Worm (Caenorhabditis elegans) whole organism, L4 larva: ENCODE data around the gene pqn-16.

Experiments
- F26F4.8 ChIP-seq: fragments of 200-800 bp; sonication (Bioruptor generic); conservative IDR thresholded peaks from 2 replicates; pipeline ENCODE4 v1.3.6; 2022; ENCODE audit warnings: missing genetic modification characterization, missing compliant biosample characterization
- F44E2.7 ChIP-seq: fragments of 200-800 bp; sonication (Bioruptor generic); IDR thresholded peaks from 2 replicates; pipeline ENCODE4 v2.1.2; 2022; ENCODE audit warnings: missing genetic modification characterization, missing compliant biosample characterization
- T26A8.4 ChIP-seq: fragments of 200-800 bp; sonication (Bioruptor generic); IDR thresholded peaks from 2 replicates; pipeline ENCODE4 v1.3.6; 2022; ENCODE audit warnings: missing genetic modification characterization, missing compliant biosample characterization
- Y5F2A.4 ChIP-seq: fragments of 200-800 bp; sonication (Bioruptor generic); optimal IDR thresholded peaks from 2 replicates; lab custom pipeline; 2018; ENCODE audit warnings: mild to moderate bottlenecking, missing genetic modification characterization, missing compliant biosample characterization
- Y75B8A.6 ChIP-seq: fragments of 200-800 bp; sonication (Bioruptor generic); IDR thresholded peaks from 2 replicates; pipeline ENCODE4 v1.3.6; 2022; ENCODE audit warnings: missing genetic modification reagents, missing genetic modification characterization, missing compliant biosample characterization
- ZK546.5 ChIP-seq, 2 experiments: sonication (generic microtip); optimal IDR thresholded peaks; 2 replicates each; lab custom pipeline; 2017; ENCODE audit warnings: missing biosample characterization in 2 of 2, missing genetic modification characterization in 2 of 2
- aha-1 ChIP-seq: fragments of 150-350 bp; peaks from one replicate; lab custom pipeline; 2014; ENCODE audit warnings: missing biosample characterization, missing genetic modification characterization
- ama-1 ChIP-seq: fragments of 150-350 bp; optimal IDR thresholded peaks from 2 replicates; lab custom pipeline; 2014; ENCODE audit warnings: inconsistent platforms, mixed read lengths
- arid-1 ChIP-seq: fragments of 200-800 bp; sonication (Bioruptor generic); conservative IDR thresholded peaks from 2 replicates; pipeline ENCODE4 v1.3.6; 2022; ENCODE audit warnings: missing genetic modification reagents, missing genetic modification characterization, missing compliant biosample characterization
- ceh-32 ChIP-seq: sonication (generic microtip); optimal IDR thresholded peaks from 2 replicates; lab custom pipeline; 2016; ENCODE audit warnings: mild to moderate bottlenecking, missing genetic modification characterization, missing compliant biosample characterization; ENCODE audit not compliant: poor library complexity
- daf-12 ChIP-seq: fragments of 150-350 bp; optimal IDR thresholded peaks from 2 replicates; lab custom pipeline; 2014; ENCODE audit warnings: missing biosample characterization, missing genetic modification reagents, missing genetic modification characterization
- daf-19 ChIP-seq: fragments of 200-800 bp; sonication (Bioruptor generic); conservative IDR thresholded peaks from 2 replicates; pipeline ENCODE4 v1.3.6; 2022; ENCODE audit warnings: missing genetic modification characterization, missing compliant biosample characterization
- dve-1 ChIP-seq: sonication (generic microtip); optimal IDR thresholded peaks from 2 replicates; lab custom pipeline; 2017; ENCODE audit warnings: antibody characterized with exemption, mild to moderate bottlenecking, missing genetic modification characterization, missing compliant biosample characterization; ENCODE audit not compliant: insufficient read depth
- egl-43 ChIP-seq: fragments of 200-800 bp; sonication (Bioruptor generic); IDR thresholded peaks from 2 replicates; pipeline ENCODE4 v1.3.6; 2022; ENCODE audit warnings: missing genetic modification reagents, missing genetic modification characterization, missing compliant biosample characterization
- fkh-10 ChIP-seq: fragments of 150-350 bp; optimal IDR thresholded peaks from 2 replicates; lab custom pipeline; 2014; ENCODE audit warnings: missing biosample characterization, missing genetic modification reagents, missing genetic modification characterization
- gei-8 ChIP-seq: fragments of 200-800 bp; sonication (Bioruptor generic); optimal IDR thresholded peaks from 2 replicates; lab custom pipeline; 2018; ENCODE audit warnings: mild to moderate bottlenecking, missing genetic modification characterization, missing compliant biosample characterization
- hlh-11 ChIP-seq: fragments of 200-800 bp; sonication (Bioruptor generic); optimal IDR thresholded peaks from 2 replicates; lab custom pipeline; 2018; ENCODE audit warnings: mild to moderate bottlenecking, missing genetic modification characterization, missing compliant biosample characterization
- lsy-2 ChIP-seq, 2 experiments: fragments of 150-350 bp in 1 of 2; sonication (generic microtip) in 1 of 2; optimal IDR thresholded peaks; 2 replicates each; lab custom pipeline; 2014 to 2017; ENCODE audit warnings: missing biosample characterization in 2 of 2, missing genetic modification characterization in 2 of 2
- mep-1 ChIP-seq: fragments of 150-350 bp; sonication (generic microtip); optimal IDR thresholded peaks from 3 replicates; lab custom pipeline; 2014; ENCODE audit warnings: missing biosample characterization, missing genetic modification characterization
- mes-2 ChIP-seq: sonication (generic microtip); optimal IDR thresholded peaks from 2 replicates; lab custom pipeline; 2016; ENCODE audit warnings: missing genotype, mild to moderate bottlenecking, missing genetic modification characterization, missing compliant biosample characterization; ENCODE audit not compliant: poor library complexity, severe bottlenecking
- mxl-2 ChIP-seq: fragments of 200-800 bp; sonication (Bioruptor generic); conservative IDR thresholded peaks from 2 replicates; pipeline ENCODE4 v1.3.6; 2022; ENCODE audit warnings: missing genetic modification reagents, missing genetic modification characterization, missing compliant biosample characterization
- nhr-102 ChIP-seq: sonication (generic microtip); optimal IDR thresholded peaks from 2 replicates; lab custom pipeline; 2016; ENCODE audit warnings: mild to moderate bottlenecking, missing genetic modification characterization, moderate library complexity, missing compliant biosample characterization
- nhr-25 ChIP-seq: sonication (generic microtip); optimal IDR thresholded peaks from 2 replicates; lab custom pipeline; 2017; ENCODE audit warnings: missing genetic modification characterization, mild to moderate bottlenecking, missing compliant biosample characterization, antibody characterized with exemption, moderate library complexity, borderline replicate concordance; ENCODE audit not compliant: insufficient read depth
- nhr-28 ChIP-seq: fragments of 150-350 bp; optimal IDR thresholded peaks from 2 replicates; lab custom pipeline; 2014; ENCODE audit warnings: missing biosample characterization, missing genetic modification characterization
- nhr-42 ChIP-seq: fragments of 200-800 bp; sonication (Bioruptor generic); IDR thresholded peaks from 2 replicates; pipeline ENCODE4 v1.3.6; 2022; ENCODE audit warnings: missing genetic modification characterization, missing compliant biosample characterization
- nhr-6 ChIP-seq: fragments of 150-350 bp; optimal IDR thresholded peaks from 2 replicates; lab custom pipeline; 2014; ENCODE audit warnings: missing biosample characterization, missing genetic modification characterization
- pha-4 ChIP-seq, 2 experiments: fragments of 150-350 bp in 1 of 2; fragments of 200-800 bp in 1 of 2; sonication (Bioruptor generic) in 1 of 2; IDR thresholded peaks in 1 of 2; optimal IDR thresholded peaks in 1 of 2; 2 replicates each; pipeline versions ENCODE4 v1.3.6 to Lab custom; 2014 to 2022; ENCODE audit warnings: missing genetic modification characterization in 2 of 2, missing genetic modification reagents in 2 of 2, missing biosample characterization in 1 of 2, missing compliant biosample characterization in 1 of 2
- php-3 ChIP-seq: fragments of 200-800 bp; sonication (Bioruptor generic); IDR thresholded peaks from 2 replicates; pipeline ENCODE4 v1.3.6; 2022; ENCODE audit warnings: missing genetic modification reagents, missing genetic modification characterization, missing compliant biosample characterization
- rbr-2 ChIP-seq: sonication (generic microtip); optimal IDR thresholded peaks from 2 replicates; lab custom pipeline; 2016; ENCODE audit warnings: missing genotype, missing genetic modification characterization, missing compliant biosample characterization
- set-16 ChIP-seq: fragments of 200-800 bp; sonication (Bioruptor generic); IDR thresholded peaks from 2 replicates; pipeline ENCODE4 v1.3.6; 2022; ENCODE audit warnings: missing genetic modification reagents, missing genetic modification characterization, missing compliant biosample characterization
- snpc-1.2 ChIP-seq: fragments of 200-800 bp; sonication (Bioruptor generic); IDR thresholded peaks from 2 replicates; pipeline ENCODE4 v1.3.6; 2022; ENCODE audit warnings: missing genetic modification reagents, missing genetic modification characterization, missing compliant biosample characterization
- spr-1 ChIP-seq: sonication (generic microtip); optimal IDR thresholded peaks from 2 replicates; lab custom pipeline; 2016; ENCODE audit warnings: mild to moderate bottlenecking, missing genetic modification characterization, missing compliant biosample characterization
- unc-39 ChIP-seq: sonication (generic microtip); optimal IDR thresholded peaks from 2 replicates; lab custom pipeline; 2017; ENCODE audit warnings: missing biosample characterization, missing genetic modification characterization
- unc-62 ChIP-seq, 3 experiments: fragments of 150-350 bp in 1 of 3; sonication (generic microtip); optimal IDR thresholded peaks in 2 of 3; peaks in 1 of 3; 1 replicate in 1 of 3; 2 replicates in 2 of 3; lab custom pipeline; 2014 to 2017; ENCODE audit warnings: missing biosample characterization in 3 of 3, missing genetic modification characterization in 3 of 3, missing genetic modification reagents in 3 of 3, missing genotype in 1 of 3
- zip-2 ChIP-seq: fragments of 150-350 bp; optimal IDR thresholded peaks from 2 replicates; lab custom pipeline; 2014; ENCODE audit warnings: missing biosample characterization, missing genetic modification characterization
- ztf-7 ChIP-seq: fragments of 150-350 bp; optimal IDR thresholded peaks from 2 replicates; lab custom pipeline; 2014; ENCODE audit warnings: missing biosample characterization, missing genetic modification characterization

The pqn-16 gene

DNA sequence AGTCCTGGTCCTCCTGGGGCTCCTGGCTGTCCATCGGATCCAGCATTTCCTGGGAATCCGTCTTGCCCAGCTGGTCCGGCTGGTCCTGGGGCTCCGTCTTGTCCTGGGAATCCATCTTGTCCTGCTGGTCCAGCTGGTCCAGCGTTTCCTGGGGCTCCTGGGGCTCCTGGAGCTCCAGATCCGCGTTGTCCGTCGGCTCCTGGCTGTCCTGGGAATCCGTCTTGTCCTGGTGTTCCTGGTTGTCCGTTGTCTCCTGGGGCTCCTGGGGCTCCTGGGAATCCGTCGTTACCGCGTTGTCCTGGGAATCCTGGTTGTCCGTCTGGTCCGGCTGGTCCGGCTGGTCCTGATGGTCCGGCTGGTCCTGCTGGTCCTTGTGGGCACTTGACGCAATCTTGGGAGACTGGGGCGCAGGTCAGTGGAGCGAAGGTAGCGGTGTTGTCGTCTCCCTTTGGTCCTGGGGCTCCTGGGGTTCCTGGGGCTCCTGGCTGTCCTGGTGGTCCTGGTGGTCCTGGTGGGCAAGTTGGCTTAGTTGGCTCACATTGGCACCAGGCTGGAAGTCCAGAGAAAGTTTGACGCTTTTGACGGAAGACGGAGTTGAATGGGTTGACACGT lies 11.7 kb upstream of the pqn-16 start:
- no peak for TF ChIP-seq fkh-10 (GFP tag; lab: Kevin White, UChicago)
- TF ChIP-seq T26A8.4 (GFP tag; lab: Robert Waterston, UW), result 0 out of 2 replicates have a peak, but pooled peaks have one; percentile 43
- no peak for TF ChIP-seq pha-4 (GFP tag; IDR thresholded peaks at IDR 0.05; lab: Robert Waterston, UW)
- TF ChIP-seq pha-4 (tag; optimal IDR thresholded peaks at IDR 0.05; lab: Kevin White, UChicago), result no peak
- 0 out of 2 replicates have a peak, but pooled peaks have one; percentile 32 for TF ChIP-seq egl-43 (GFP tag; lab: Robert Waterston, UW)
- no peak for TF ChIP-seq daf-19
- peak; percentile 96 for TF ChIP-seq set-16 (GFP tag; lab: Robert Waterston, UW)
- TF ChIP-seq ceh-32 (tag; lab: Kevin White, UChicago), result no peak
- TF ChIP-seq F44E2.7 (GFP tag; lab: Robert Waterston, UW), result no peak
- TF ChIP-seq nhr-6, result no peak
- no peak for TF ChIP-seq lsy-2 (tag; optimal IDR thresholded peaks at IDR 0.05; lab: Kevin White, UChicago)
- no peak for TF ChIP-seq arid-1 (GFP tag; lab: Robert Waterston, UW)
- TF ChIP-seq aha-1 (tag; lab: Kevin White, UChicago), result no peak

- no peak for TF ChIP-seq spr-1 (tag; lab: Kevin White, UChicago)
- no peak for TF ChIP-seq F26F4.8 (GFP tag; lab: Robert Waterston, UW)
- no peak for TF ChIP-seq Y75B8A.6 (GFP tag; lab: Robert Waterston, UW)
- TF ChIP-seq ceh-32 (tag; lab: Kevin White, UChicago), result no peak
- no peak for TF ChIP-seq Y5F2A.4 (GFP tag; lab: Kevin White, UChicago)
- TF ChIP-seq ztf-7, result no peak
- no peak for TF ChIP-seq gei-8 (GFP tag; lab: Kevin White, UChicago)
- TF ChIP-seq nhr-102, result no peak
Observed at ce11 chrV:9162955-9163468, 10.9 kb upstream of the pqn-16 start, which contains the start of gene col-145. TSS of gene col-145 (minus strand) at chrV:9163005.

ce11 chrV:9163897-9164296 lies 10.0 kb upstream of the pqn-16 start:
- peak in 1 of 2 experiments; percentile 24 for TF ChIP-seq unc-62 (GFP tag; optimal IDR thresholded peaks at IDR 0.05 in 1 of 2; lab: Kevin White, UChicago)
- TF ChIP-seq unc-62 (tag; optimal IDR thresholded peaks at IDR 0.05; lab: Kevin White, UChicago), result no peak
- TF ChIP-seq zip-2 (tag; lab: Kevin White, UChicago), result no peak
- TF ChIP-seq dve-1, result no peak
- TF ChIP-seq mes-2, result peak; percentile 35
- no peak for TF ChIP-seq aha-1 (tag; lab: Kevin White, UChicago)
- TF ChIP-seq rbr-2 (tag; lab: Kevin White, UChicago), result no peak
- peak; percentile 98 for TF ChIP-seq ama-1 (lab: Kevin White, UChicago)
- TF ChIP-seq ZK546.5 (tag; optimal IDR thresholded peaks at IDR 0.05; lab: Kevin White, UChicago), result no peak
- no peak for TF ChIP-seq Y75B8A.6 (GFP tag; lab: Robert Waterston, UW)
- no peak for TF ChIP-seq unc-39 (tag; lab: Kevin White, UChicago)
- 0 out of 2 replicates have a peak, but pooled peaks have one; percentile 52 for TF ChIP-seq T26A8.4 (GFP tag; lab: Robert Waterston, UW)
- TF ChIP-seq mep-1 (tag; lab: Kevin White, UChicago), result peak; percentile 39

DNA sequence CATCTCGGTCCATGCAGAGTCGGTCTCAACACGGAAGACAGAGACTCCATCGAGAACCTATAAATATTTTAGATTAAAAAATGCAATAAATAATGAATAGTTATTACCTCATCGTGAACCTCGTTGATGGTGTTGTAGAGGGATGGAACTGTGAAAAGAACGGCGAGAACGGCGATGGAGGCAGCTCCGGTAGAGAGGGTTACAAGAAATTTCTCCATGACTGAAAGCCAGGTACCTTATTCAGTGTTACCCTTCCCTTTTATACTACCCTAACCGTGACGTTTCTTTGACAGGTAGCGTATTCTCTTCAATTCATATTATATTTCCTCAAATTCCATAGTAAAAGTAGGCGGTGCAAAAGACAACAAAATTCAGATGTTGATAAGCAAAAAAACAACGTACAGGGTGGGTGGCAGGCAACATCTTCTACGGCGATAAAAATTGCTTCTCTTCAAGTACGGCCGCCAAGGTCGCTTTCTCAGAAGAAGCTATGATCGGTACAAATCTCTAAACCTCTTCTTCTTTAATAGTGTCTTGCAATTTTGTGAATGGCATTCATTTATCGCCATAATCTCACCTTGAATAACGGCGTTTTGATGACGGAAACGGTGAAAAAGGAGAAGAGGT lies 8.7 kb upstream of the pqn-16 start, which contains the start of gene col-10:
Gene col-10 (minus strand): TSS at position 235 of the 627 bp plus-strand sequence.
- TF ChIP-seq hlh-11 (tag; lab: Kevin White, UChicago), result peak; percentile 6
- TF ChIP-seq nhr-42 (GFP tag; lab: Robert Waterston, UW), result 0 out of 2 replicates have a peak, but pooled peaks have one; percentile 18
- TF ChIP-seq daf-12 (tag; lab: Kevin White, UChicago), result no peak
- TF ChIP-seq mep-1 (tag; lab: Kevin White, UChicago), result peak; percentile 3
- no peak for TF ChIP-seq php-3
- TF ChIP-seq snpc-1.2 (GFP tag; lab: Robert Waterston, UW), result peak; percentile 35; the same call in 1 of the 2 replicates
- TF ChIP-seq nhr-28 (tag; lab: Kevin White, UChicago), result peak; percentile 41
- TF ChIP-seq T26A8.4 (GFP tag; lab: Robert Waterston, UW), result 0 out of 2 replicates have a peak, but pooled peaks have one; percentile 33
- TF ChIP-seq unc-62 (GFP tag; optimal IDR thresholded peaks at IDR 0.05 in 1 of 2; lab: Kevin White, UChicago), result peak in 1 of 2 experiments; percentile 66
- TF ChIP-seq unc-62 (tag; optimal IDR thresholded peaks at IDR 0.05; lab: Kevin White, UChicago), result no peak
- peak; percentile 95 for TF ChIP-seq ama-1 (lab: Kevin White, UChicago)
- TF ChIP-seq nhr-25 (tag; lab: Kevin White, UChicago), result peak; percentile 76
- TF ChIP-seq mxl-2 (GFP tag; lab: Robert Waterston, UW), result no peak
